Worm (Caenorhabditis elegans) whole organism, L4/young adult: Measurements from ENCODE around the gene srx-95.

Experiments
- dao-5 ChIP-seq: sonication (generic microtip); optimal IDR thresholded peaks from 2 replicates; lab custom pipeline; 2016; ENCODE audit warnings: missing genotype, missing genetic modification characterization, moderate library complexity, missing compliant biosample characterization
- him-1 ChIP-seq: sonication (generic microtip); optimal IDR thresholded peaks from 2 replicates; lab custom pipeline; 2016; ENCODE audit warnings: missing genotype, missing genetic modification reagents, missing genetic modification characterization, missing compliant biosample characterization

ce11 chrII:6706552-6707091, 47.9 kb downstream of the srx-95 start:
- TF ChIP-seq him-1 (no peak), dao-5 (no peak)
